Fruit fly (Drosophila melanogaster) whole organism, embryonic: ENCODE measurements around the gene CG15517.

ENCODE experiments used
- Adf1 ChIP-seq: fragments of 200-800 bp; sonication (Bioruptor generic); IDR thresholded peaks from 2 replicates; pipeline ENCODE4 v1.3.6; 2022; ENCODE audit warnings: missing biosample characterization, missing genetic modification characterization
- Antp ChIP-seq: fragments of 200-800 bp; sonication (Bioruptor generic); optimal IDR thresholded peaks from 3 replicates; lab custom pipeline; 2016; ENCODE audit warnings: missing biosample characterization, missing genetic modification characterization
- B-H2 ChIP-seq: fragments of 200-800 bp; sonication (Bioruptor generic); optimal IDR thresholded peaks from 2 replicates; lab custom pipeline; 2018; ENCODE audit warnings: missing biosample characterization, mild to moderate bottlenecking, missing genetic modification characterization
- CG10979 ChIP-seq: fragments of 200-800 bp; sonication (Bioruptor generic); optimal IDR thresholded peaks from 2 replicates; lab custom pipeline; 2018; ENCODE audit warnings: missing biosample characterization, mild to moderate bottlenecking, missing genetic modification characterization, moderate library complexity
- CG11398 ChIP-seq: fragments of 200-800 bp; sonication (Bioruptor generic); optimal IDR thresholded peaks from 2 replicates; lab custom pipeline; 2016; ENCODE audit warnings: missing biosample characterization, missing genetic modification characterization
- CG13624 ChIP-seq: fragments of 200-800 bp; sonication (Bioruptor generic); optimal IDR thresholded peaks from 2 replicates; lab custom pipeline; 2016; ENCODE audit warnings: missing biosample characterization, missing genetic modification characterization
- CG14860 ChIP-seq: fragments of 200-800 bp; sonication (Bioruptor generic); IDR thresholded peaks from 3 replicates; pipeline ENCODE4 v1.3.6; 2022; ENCODE audit warnings: missing biosample characterization, missing genetic modification characterization; ENCODE audit not compliant: partially characterized antibody
- CG15011 ChIP-seq: fragments of 200-800 bp; sonication (Bioruptor generic); optimal IDR thresholded peaks from 3 replicates; lab custom pipeline; 2018; ENCODE audit warnings: missing biosample characterization, mild to moderate bottlenecking, missing genetic modification characterization
- CG1602 ChIP-seq: fragments of 200-800 bp; sonication (Bioruptor generic); optimal IDR thresholded peaks from 3 replicates; lab custom pipeline; 2016; ENCODE audit warnings: missing biosample characterization, missing genetic modification characterization
- CG1603 ChIP-seq: fragments of 200-800 bp; sonication (Bioruptor generic); optimal IDR thresholded peaks from 2 replicates; lab custom pipeline; 2019; ENCODE audit warnings: missing biosample characterization, mild to moderate bottlenecking, missing genetic modification characterization, moderate library complexity
- CG16813 ChIP-seq: fragments of 200-800 bp; sonication (Bioruptor generic); IDR thresholded peaks from 3 replicates; pipeline ENCODE4 v1.3.6; 2022; ENCODE audit warnings: missing biosample characterization, missing genetic modification characterization; ENCODE audit not compliant: partially characterized antibody
- CG18476 ChIP-seq: fragments of 200-800 bp; sonication (Bioruptor generic); optimal IDR thresholded peaks from 2 replicates; lab custom pipeline; 2016; ENCODE audit warnings: missing biosample characterization, mild to moderate bottlenecking, missing genetic modification characterization
- CG30403 ChIP-seq: fragments of 200-800 bp; sonication (Bioruptor generic); optimal IDR thresholded peaks from 3 replicates; lab custom pipeline; 2016; ENCODE audit warnings: missing biosample characterization, missing genetic modification characterization
- CG31388 ChIP-seq: fragments of 200-800 bp; sonication (Bioruptor generic); optimal IDR thresholded peaks from 2 replicates; lab custom pipeline; 2016; ENCODE audit warnings: missing biosample characterization, missing genetic modification characterization
- CG4282 ChIP-seq: fragments of 200-800 bp; sonication (Bioruptor generic); optimal IDR thresholded peaks from 2 replicates; lab custom pipeline; 2016; ENCODE audit warnings: missing biosample characterization, missing genetic modification characterization
- CG5245 ChIP-seq: fragments of 200-800 bp; sonication (Bioruptor generic); optimal IDR thresholded peaks from 3 replicates; lab custom pipeline; 2016; ENCODE audit warnings: missing biosample characterization, missing genetic modification characterization
- CG8089 ChIP-seq: fragments of 200-800 bp; sonication (Bioruptor generic); optimal IDR thresholded peaks from 3 replicates; lab custom pipeline; 2016; ENCODE audit warnings: missing biosample characterization, missing genetic modification characterization
- CG9727 ChIP-seq: fragments of 200-800 bp; sonication (Bioruptor generic); optimal IDR thresholded peaks from 3 replicates; lab custom pipeline; 2017; ENCODE audit warnings: missing biosample characterization, mild to moderate bottlenecking, missing genetic modification characterization
- CkIIα-i1 ChIP-seq: fragments of 200-800 bp; sonication (Bioruptor generic); IDR thresholded peaks from 2 replicates; pipeline ENCODE4 v1.3.6; 2022; ENCODE audit warnings: missing biosample characterization, missing genetic modification characterization
- Dbx ChIP-seq: fragments of 200-800 bp; sonication (Bioruptor generic); IDR thresholded peaks from 3 replicates; pipeline ENCODE4 v1.3.6; 2022; ENCODE audit warnings: missing biosample characterization, missing genetic modification characterization
- Dfd ChIP-seq, 2 experiments: fragments of >200 bp; optimal IDR thresholded peaks; 2 replicates each; lab custom pipeline; 2017; ENCODE audit warnings: missing biosample characterization in 2 of 2, missing genetic modification characterization in 2 of 2
- Dp ChIP-seq: fragments of 200-800 bp; sonication (Bioruptor generic); optimal IDR thresholded peaks from 2 replicates; lab custom pipeline; 2018; ENCODE audit warnings: missing biosample characterization, mild to moderate bottlenecking, missing genetic modification characterization, moderate library complexity
- E2f2 ChIP-seq: fragments of 200-800 bp; sonication (Bioruptor generic); IDR thresholded peaks from 2 replicates; pipeline ENCODE4 v1.3.6; 2022; ENCODE audit warnings: missing biosample characterization, missing genetic modification characterization
- Hsf ChIP-seq: fragments of 200-800 bp; sonication (Bioruptor generic); optimal IDR thresholded peaks from 3 replicates; lab custom pipeline; 2016; ENCODE audit warnings: missing biosample characterization, missing genetic modification characterization
- Mad ChIP-seq: fragments of 200-800 bp; sonication (Bioruptor generic); optimal IDR thresholded peaks from 2 replicates; lab custom pipeline; 2016; ENCODE audit warnings: missing biosample characterization, missing genetic modification characterization
- Myb ChIP-seq: fragments of 200-800 bp; sonication (Bioruptor generic); optimal IDR thresholded peaks from 2 replicates; lab custom pipeline; 2016; ENCODE audit warnings: missing biosample characterization, missing genetic modification characterization
- PHDP ChIP-seq: fragments of 200-800 bp; sonication (Bioruptor generic); optimal IDR thresholded peaks from 3 replicates; lab custom pipeline; 2018; ENCODE audit warnings: missing biosample characterization, mild to moderate bottlenecking, missing genetic modification characterization, moderate library complexity
- Sox102F ChIP-seq: fragments of 200-800 bp; sonication (Bioruptor generic); optimal IDR thresholded peaks from 2 replicates; lab custom pipeline; 2018; ENCODE audit warnings: missing biosample characterization, mild to moderate bottlenecking, missing genetic modification characterization, moderate library complexity
- ara ChIP-seq: fragments of 200-800 bp; sonication (Bioruptor generic); IDR thresholded peaks from 2 replicates; pipeline ENCODE4 v1.3.6; 2022; ENCODE audit warnings: missing biosample characterization, missing genetic modification characterization
- bigmax ChIP-seq: fragments of 200-800 bp; sonication (Bioruptor generic); optimal IDR thresholded peaks from 2 replicates; lab custom pipeline; 2018; ENCODE audit warnings: missing biosample characterization, mild to moderate bottlenecking, missing genetic modification characterization
- chn ChIP-seq: fragments of 200-800 bp; sonication (Bioruptor generic); optimal IDR thresholded peaks from 2 replicates; lab custom pipeline; 2016; ENCODE audit warnings: missing biosample characterization, missing genetic modification characterization
- ci ChIP-seq: fragments of 200-800 bp; sonication (Bioruptor generic); IDR thresholded peaks from 3 replicates; pipeline ENCODE4 v1.3.6; 2022; ENCODE audit warnings: missing biosample characterization, missing genetic modification characterization
- fru ChIP-seq: fragments of >200 bp; optimal IDR thresholded peaks from 2 replicates; lab custom pipeline; 2017
- ham ChIP-seq: fragments of 200-800 bp; sonication (Bioruptor generic); IDR thresholded peaks from 2 replicates; pipeline ENCODE4 v1.3.6; 2022; ENCODE audit warnings: missing biosample characterization, missing genetic modification characterization
- luna ChIP-seq: fragments of 200-800 bp; sonication (Bioruptor generic); optimal IDR thresholded peaks from 2 replicates; lab custom pipeline; 2016; ENCODE audit warnings: missing biosample characterization, missing genetic modification characterization
- mam ChIP-seq: fragments of 200-800 bp; sonication (Bioruptor generic); optimal IDR thresholded peaks from 3 replicates; lab custom pipeline; 2016; ENCODE audit warnings: missing biosample characterization, missing genetic modification characterization
- nom ChIP-seq: fragments of 200-800 bp; sonication (Bioruptor generic); optimal IDR thresholded peaks from 2 replicates; lab custom pipeline; 2017; ENCODE audit warnings: missing biosample characterization, missing genetic modification characterization, mild to moderate bottlenecking, moderate library complexity, missing genetic modification reagents
- onecut ChIP-seq: fragments of 200-800 bp; sonication (Bioruptor generic); IDR thresholded peaks from 2 replicates; pipeline ENCODE4 v1.3.6; 2022; ENCODE audit warnings: missing biosample characterization, missing genetic modification characterization
- pan ChIP-seq, 4 experiments: fragments of >200 bp in 3 of 4; fragments of 200-800 bp in 1 of 4; sonication (Bioruptor generic) in 1 of 4; optimal IDR thresholded peaks in 3 of 4; IDR thresholded peaks in 1 of 4; 2 replicates each; pipeline versions ENCODE4 v1.3.6 to Lab custom; 2017 to 2022; ENCODE audit warnings: missing biosample characterization in 2 of 4, missing genetic modification characterization in 2 of 4, mixed read lengths in 1 of 4
- phol ChIP-seq: fragments of 200-800 bp; sonication (Bioruptor generic); optimal IDR thresholded peaks from 3 replicates; lab custom pipeline; 2018; ENCODE audit warnings: missing biosample characterization, mild to moderate bottlenecking, missing genetic modification characterization, moderate library complexity
- prd ChIP-seq, 3 experiments: fragments of >200 bp in 2 of 3; fragments of 200-800 bp in 1 of 3; sonication (Bioruptor generic) in 1 of 3; optimal IDR thresholded peaks in 2 of 3; IDR thresholded peaks in 1 of 3; 2 replicates in 2 of 3; 3 replicates in 1 of 3; pipeline versions ENCODE4 v1.3.6 to Lab custom; 2017 to 2022; ENCODE audit warnings: missing biosample characterization in 1 of 3, missing genetic modification characterization in 1 of 3
- run ChIP-seq: fragments of 200-800 bp; sonication (Bioruptor generic); optimal IDR thresholded peaks from 3 replicates; lab custom pipeline; 2018; ENCODE audit warnings: missing biosample characterization, mild to moderate bottlenecking, missing genetic modification characterization
- sc ChIP-seq, 3 experiments: fragments of >200 bp in 2 of 3; fragments of 200-800 bp in 1 of 3; sonication (Bioruptor generic) in 1 of 3; optimal IDR thresholded peaks; 2 replicates in 2 of 3; 3 replicates in 1 of 3; lab custom pipeline; 2017; ENCODE audit warnings: mild to moderate bottlenecking in 1 of 3, missing biosample characterization in 1 of 3, missing genetic modification characterization in 1 of 3, missing genetic modification reagents in 1 of 3
- seq ChIP-seq: fragments of 200-800 bp; sonication (Bioruptor generic); IDR thresholded peaks from 2 replicates; pipeline ENCODE4 v1.3.6; 2022; ENCODE audit warnings: missing biosample characterization, missing genetic modification characterization
- slp2 ChIP-seq: fragments of 200-800 bp; sonication (Bioruptor generic); optimal IDR thresholded peaks from 2 replicates; lab custom pipeline; 2016; ENCODE audit warnings: missing biosample characterization, missing genetic modification characterization
- sob ChIP-seq: fragments of 200-800 bp; sonication (Bioruptor generic); IDR thresholded peaks from 2 replicates; pipeline ENCODE4 v1.3.6; 2022; ENCODE audit warnings: missing biosample characterization, missing genetic modification characterization
- sr ChIP-seq: fragments of 200-800 bp; sonication (Bioruptor generic); IDR thresholded peaks from 3 replicates; pipeline ENCODE4 v1.3.6; 2022; ENCODE audit warnings: missing biosample characterization, missing genetic modification characterization
- zf30C ChIP-seq: fragments of 200-800 bp; sonication (Bioruptor generic); optimal IDR thresholded peaks from 3 replicates; lab custom pipeline; 2018; ENCODE audit warnings: missing biosample characterization, mild to moderate bottlenecking, missing genetic modification characterization

The CG15517 gene

DNA sequence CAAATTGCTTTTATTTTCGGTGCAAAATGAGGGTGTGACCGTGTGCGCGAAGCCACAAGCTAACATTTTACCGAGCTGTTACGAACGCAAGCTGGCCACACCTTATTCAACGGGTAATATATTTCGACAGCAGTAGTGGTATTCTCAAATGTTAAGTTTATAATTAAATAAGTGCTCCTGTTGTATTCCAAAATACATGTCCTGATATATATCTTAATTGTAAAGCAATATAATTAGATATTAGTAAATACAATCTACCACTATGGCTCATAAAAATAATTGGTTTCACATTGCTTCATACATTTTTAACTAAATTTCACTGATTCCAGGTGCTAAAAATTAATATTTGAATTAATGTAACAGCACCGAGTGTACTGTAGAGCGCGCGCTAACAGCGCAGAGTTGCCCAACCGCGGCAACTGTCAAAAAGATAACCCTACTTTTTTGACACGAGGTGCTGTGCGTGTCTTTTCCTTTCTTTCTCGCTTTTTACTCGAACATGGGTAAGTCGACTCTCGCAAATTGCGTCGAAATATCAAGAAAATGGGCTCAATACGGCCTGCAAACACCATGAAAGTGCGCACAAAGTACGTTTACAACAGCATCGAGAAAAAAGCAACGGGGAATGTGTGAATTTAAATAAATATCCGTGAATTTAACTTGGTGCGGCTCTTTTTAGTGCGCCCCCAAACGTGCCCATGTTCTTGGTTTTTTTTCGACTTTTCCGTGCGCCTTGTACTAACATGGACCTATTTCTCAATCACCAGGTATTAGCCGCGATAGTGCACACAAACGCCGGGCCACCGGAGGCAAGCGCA, 42.0 kb downstream of the CG15517 start, which contains the start of the genes CG15514 and RpS8 (continued):
- TF ChIP-seq CkIIα-i1 (GFP tag; lab: Robert Waterston, UW) (no peak), slp2 (GFP tag; lab: Kevin White, UChicago) (peak; percentile 19), bigmax (GFP tag; lab: Kevin White, UChicago) (peak; percentile 100), Sox102F (GFP tag; lab: Kevin White, UChicago) (peak; percentile 46), CG31388 (GFP tag; lab: Kevin White, UChicago) (no peak), phol (tag; lab: Kevin White, UChicago) (peak; percentile 75), prd (optimal IDR thresholded peaks at IDR 0.05; lab: Kevin White, UChicago) (no peak), prd (GFP tag; IDR thresholded peaks at IDR 0.05; lab: Robert Waterston, UW) (0 out of 3 replicates have a peak, but pooled peaks have one; percentile 51), Dfd (GFP tag; optimal IDR thresholded peaks at IDR 0.05; lab: Kevin White, UChicago) (no peak), CG1603 (tag; lab: Kevin White, UChicago) (peak; percentile 66), CG8089 (GFP tag; lab: Kevin White, UChicago) (no peak), E2f2 (GFP tag; lab: Robert Waterston, UW) (peak; percentile 72), mam (GFP tag; lab: Kevin White, UChicago) (peak; percentile 25), CG4282 (no peak), pan (optimal IDR thresholded peaks at IDR 0.05; lab: Kevin White, UChicago) (no peak), pan (GFP tag; optimal IDR thresholded peaks at IDR 0.05 in 1 of 2, IDR thresholded peaks at IDR 0.05 in 1 of 2) (peak in 1 of 2 experiments; percentile 54), fru (lab: Kevin White, UChicago) (no peak), ham (GFP tag; lab: Robert Waterston, UW) (no peak), CG9727 (GFP tag; lab: Kevin White, UChicago) (peak; percentile 55), Myb (peak; percentile 27), seq (GFP tag; lab: Robert Waterston, UW) (0 out of 2 replicates have a peak, but pooled peaks have one; percentile 10), sc (optimal IDR thresholded peaks at IDR 0.05; lab: Kevin White, UChicago) (no peak), sc (GFP tag; optimal IDR thresholded peaks at IDR 0.05; lab: Kevin White, UChicago) (peak; percentile 17), B-H2 (GFP tag; lab: Kevin White, UChicago) (peak; percentile 73), Mad (GFP tag; lab: Kevin White, UChicago) (peak; percentile 16), CG13624 (GFP tag; lab: Kevin White, UChicago) (peak; percentile 28), Dbx (GFP tag; lab: Robert Waterston, UW) (peak; percentile 67), Dp (GFP tag; lab: Kevin White, UChicago) (peak; percentile 58), onecut (GFP tag; lab: Robert Waterston, UW) (peak; percentile 67), CG5245 (GFP tag; lab: Kevin White, UChicago) (no peak), CG10979 (tag; lab: Kevin White, UChicago) (peak; percentile 49), run (peak; percentile 25), CG14860 (no peak), CG11398 (GFP tag; lab: Kevin White, UChicago) (no peak), CG18476 (GFP tag; lab: Kevin White, UChicago) (no peak), luna (no peak), CG15011 (GFP tag; lab: Kevin White, UChicago) (no peak), Antp (GFP tag; lab: Kevin White, UChicago) (peak; percentile 4), sr (GFP tag; lab: Robert Waterston, UW) (peak; percentile 10; the same call in 1 of the 3 replicates), ara (GFP tag; lab: Robert Waterston, UW) (no peak; the same call in 1 of the 2 replicates), nom (GFP tag; lab: Kevin White, UChicago) (peak; percentile 45), CG1602 (GFP tag; lab: Kevin White, UChicago) (peak; percentile 18), CG30403 (GFP tag; lab: Kevin White, UChicago) (peak; percentile 58), chn (no peak), zf30C (GFP tag; lab: Kevin White, UChicago) (peak; percentile 14), Hsf (GFP tag; lab: Kevin White, UChicago) (peak; percentile 3), Adf1 (GFP tag; lab: Robert Waterston, UW) (no peak; the same call in 1 of the 2 replicates), PHDP (peak; percentile 57), ci (GFP tag; lab: Robert Waterston, UW) (peak; percentile 75), CG16813 (0 out of 3 replicates have a peak, but pooled peaks have one; percentile 16), sob (GFP tag; lab: Robert Waterston, UW) (peak; percentile 52; the same call in 1 of the 2 replicates)
